7 worm cellular contexts compared by ENCODE assay signal in the genomic region with DNA sequence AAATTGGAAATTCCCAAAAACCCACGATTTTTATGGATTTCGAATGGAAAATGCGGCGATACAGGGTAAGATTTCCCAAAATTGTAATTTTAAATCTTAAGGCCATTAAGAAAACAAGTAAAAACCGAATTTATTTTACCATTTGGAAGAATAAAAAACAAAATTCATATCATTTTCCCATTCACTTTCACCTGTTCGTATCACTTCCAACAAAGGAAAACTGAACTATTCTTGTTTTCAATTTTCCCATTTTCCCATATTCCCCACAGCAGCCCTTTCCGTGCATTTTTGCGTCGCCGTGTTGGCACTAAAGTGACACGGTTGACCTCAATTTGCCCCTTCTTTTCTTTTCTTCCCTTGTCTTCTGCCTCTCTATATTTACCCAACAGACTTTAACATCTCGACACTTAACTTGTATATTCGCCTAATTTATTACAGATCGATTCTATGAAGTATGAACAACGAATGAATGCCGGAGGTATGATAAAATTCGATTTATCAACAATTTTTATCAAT.
TF ChIP-seq lines count a peak whose summit lies in the region.

TSS of gene sec-16A.1 (plus strand) at position 51 of the 516 bp plus-strand sequence.

TF ChIP-seq in whole organism, L1 larva, 84 proteins besides CTCF, POLR2A, EP300 and RAD21 (continues in another document):
- TF ChIP-seq lin-15B (tag; optimal IDR thresholded peaks at IDR 0.05; lab: Kevin White, UChicago) (peak; percentile 1), rnt-1 (tag; optimal IDR thresholded peaks at IDR 0.05; lab: Kevin White, UChicago) (peak; percentile 18), nhr-85 (tag; lab: Kevin White, UChicago) (peak; percentile 4), lin-35 (GFP tag; optimal IDR thresholded peaks at IDR 0.05; lab: Kevin White, UChicago) (peak; percentile 34 to 66), Y116A8C.19 (tag; optimal IDR thresholded peaks at IDR 0.05; lab: Kevin White, UChicago; ENCODE audit: borderline replicate concordance) (no peak), ceh-90 (tag; optimal IDR thresholded peaks at IDR 0.05; lab: Kevin White, UChicago) (no peak), snpc-4 (tag; optimal IDR thresholded peaks at IDR 0.05; lab: Kevin White, UChicago) (no peak), ceh-82 (tag; optimal IDR thresholded peaks at IDR 0.05; lab: Kevin White, UChicago) (peak in 1 of 3 experiments; percentile 18), xbp-1 (tag; optimal IDR thresholded peaks at IDR 0.05; lab: Kevin White, UChicago) (peak; percentile 22), C34B4.2 (tag; optimal IDR thresholded peaks at IDR 0.05; lab: Kevin White, UChicago) (no peak), fkh-10 (GFP tag; optimal IDR thresholded peaks at IDR 0.05; lab: Kevin White, UChicago) (no peak), F16B12.6 (tag; optimal IDR thresholded peaks at IDR 0.05; lab: Kevin White, UChicago) (peak; percentile 82)

TF ChIP-seq in whole organism, L2 larva, 48 proteins besides CTCF, POLR2A, EP300 and RAD21 (continues in another document):
- TF ChIP-seq sma-3 (GFP tag; optimal IDR thresholded peaks at IDR 0.05; lab: Kevin White, UChicago), result peak; percentile 55
- TF ChIP-seq nhr-11 (tag; optimal IDR thresholded peaks at IDR 0.05; lab: Kevin White, UChicago), result no peak
- TF ChIP-seq nhr-129 (tag; optimal IDR thresholded peaks at IDR 0.05; lab: Kevin White, UChicago), result peak; percentile 27
- TF ChIP-seq C34F6.9 (tag; optimal IDR thresholded peaks at IDR 0.05; lab: Kevin White, UChicago), result peak; percentile 9
- peak; percentile 42 for TF ChIP-seq gmeb-1 (tag; optimal IDR thresholded peaks at IDR 0.05; lab: Kevin White, UChicago)
- no peak for TF ChIP-seq fos-1 (tag; optimal IDR thresholded peaks at IDR 0.05; lab: Kevin White, UChicago)
- peak in 1 of 2 experiments; percentile 49 for TF ChIP-seq lsy-2 (tag; optimal IDR thresholded peaks at IDR 0.05; lab: Kevin White, UChicago)
- TF ChIP-seq blmp-1 (tag; optimal IDR thresholded peaks at IDR 0.05; lab: Kevin White, UChicago; ENCODE audit: insufficient read depth), result peak; percentile 83
- no peak for TF ChIP-seq mab-5 (tag; optimal IDR thresholded peaks at IDR 0.05; lab: Kevin White, UChicago)
- peak; percentile 32 for TF ChIP-seq sma-9 (GFP tag; optimal IDR thresholded peaks at IDR 0.05; lab: Kevin White, UChicago)
- TF ChIP-seq sma-9 (tag; optimal IDR thresholded peaks at IDR 0.05; lab: Kevin White, UChicago), result no peak
- TF ChIP-seq nhr-237 (tag; optimal IDR thresholded peaks at IDR 0.05; lab: Kevin White, UChicago), result no peak

TF ChIP-seq in whole organism, L3 larva, 47 proteins besides CTCF, POLR2A, EP300 and RAD21:
- peak; percentile 11 for TF ChIP-seq hmg-11 (tag; optimal IDR thresholded peaks at IDR 0.05; lab: Kevin White, UChicago)
- peak; percentile 82 for TF ChIP-seq nhr-23 (tag; optimal IDR thresholded peaks at IDR 0.05; lab: Kevin White, UChicago)
- TF ChIP-seq nhr-25 (tag; optimal IDR thresholded peaks at IDR 0.05; lab: Kevin White, UChicago), result peak; percentile 46
- TF ChIP-seq jun-1 (tag; optimal IDR thresholded peaks at IDR 0.05; lab: Kevin White, UChicago), result no peak
- no peak for TF ChIP-seq ztf-11 (tag; optimal IDR thresholded peaks at IDR 0.05; lab: Kevin White, UChicago)
- no peak for TF ChIP-seq lin-39 (tag; optimal IDR thresholded peaks at IDR 0.05; lab: Kevin White, UChicago)
- TF ChIP-seq nhr-43 (tag; optimal IDR thresholded peaks at IDR 0.05; lab: Kevin White, UChicago; ENCODE audit: poor library complexity, severe bottlenecking), result peak; percentile 40
- TF ChIP-seq elt-2 (tag; optimal IDR thresholded peaks at IDR 0.05; lab: Kevin White, UChicago), result peak; percentile 27
- TF ChIP-seq nfya-1 (tag; optimal IDR thresholded peaks at IDR 0.05; lab: Kevin White, UChicago; ENCODE audit: insufficient read depth), result peak; percentile 37

TF ChIP-seq in whole organism, L4 larva, 104 proteins besides CTCF, POLR2A, EP300 and RAD21:
- TF ChIP-seq mes-2 (tag; optimal IDR thresholded peaks at IDR 0.05; lab: Kevin White, UChicago; ENCODE audit: poor library complexity, severe bottlenecking) (peak; percentile 75), nhr-28 (tag; optimal IDR thresholded peaks at IDR 0.05; lab: Kevin White, UChicago) (peak; percentile 4), dpl-1 (GFP tag; optimal IDR thresholded peaks at IDR 0.05; lab: Kevin White, UChicago) (peak; percentile 41), unc-62 (GFP tag; optimal IDR thresholded peaks at IDR 0.05 in 1 of 2; lab: Kevin White, UChicago) (peak in 1 of 2 experiments; percentile 93), unc-62 (tag; optimal IDR thresholded peaks at IDR 0.05; lab: Kevin White, UChicago) (no peak), aha-1 (tag; lab: Kevin White, UChicago) (peak; percentile 44), lin-38 (GFP tag; IDR thresholded peaks at IDR 0.05; lab: Robert Waterston, UW) (no peak), pha-4 (GFP tag; IDR thresholded peaks at IDR 0.05; lab: Robert Waterston, UW) (no peak), pha-4 (tag; optimal IDR thresholded peaks at IDR 0.05; lab: Kevin White, UChicago) (peak; percentile 60), egl-27 (tag; optimal IDR thresholded peaks at IDR 0.05; lab: Kevin White, UChicago) (no peak), hmg-1.1 (GFP tag; IDR thresholded peaks at IDR 0.05; lab: Robert Waterston, UW) (0 out of 2 replicates have a peak, but pooled peaks have one; percentile 24)

TF ChIP-seq in whole organism, late embryonic, 69 proteins besides CTCF, POLR2A, EP300 and RAD21:
- no peak for TF ChIP-seq zip-5 (tag; optimal IDR thresholded peaks at IDR 0.05; lab: Kevin White, UChicago)
- peak; percentile 34 for TF ChIP-seq pax-1 (tag; optimal IDR thresholded peaks at IDR 0.05; lab: Kevin White, UChicago)

TF ChIP-seq in whole organism, mixed stage, embryonic, 35 proteins besides CTCF, POLR2A, EP300 and RAD21:
- TF ChIP-seq lsy-2 (tag; optimal IDR thresholded peaks at IDR 0.05; lab: Kevin White, UChicago), result peak; percentile 8
- TF ChIP-seq nhr-2 (tag; optimal IDR thresholded peaks at IDR 0.05; lab: Kevin White, UChicago), result peak; percentile 65
- no peak for TF ChIP-seq ces-1 (GFP tag; optimal IDR thresholded peaks at IDR 0.05; lab: Kevin White, UChicago)
- no peak for TF ChIP-seq elt-3 (tag; optimal IDR thresholded peaks at IDR 0.05; lab: Kevin White, UChicago)

TF ChIP-seq in whole organism, young adult, 124 proteins besides CTCF, POLR2A, EP300 and RAD21:
- TF ChIP-seq attf-5 (GFP tag; optimal IDR thresholded peaks at IDR 0.05; lab: Kevin White, UChicago) (peak; percentile 34), hmg-1.2 (GFP tag; IDR thresholded peaks at IDR 0.05; lab: Robert Waterston, UW) (peak; percentile 24; the same call in 1 of the 2 replicates), repo-1 (tag; optimal IDR thresholded peaks at IDR 0.05; lab: Kevin White, UChicago) (no peak)
